1 fruit fly cellular context compared by ENCODE assay signal in the genomic region with DNA sequence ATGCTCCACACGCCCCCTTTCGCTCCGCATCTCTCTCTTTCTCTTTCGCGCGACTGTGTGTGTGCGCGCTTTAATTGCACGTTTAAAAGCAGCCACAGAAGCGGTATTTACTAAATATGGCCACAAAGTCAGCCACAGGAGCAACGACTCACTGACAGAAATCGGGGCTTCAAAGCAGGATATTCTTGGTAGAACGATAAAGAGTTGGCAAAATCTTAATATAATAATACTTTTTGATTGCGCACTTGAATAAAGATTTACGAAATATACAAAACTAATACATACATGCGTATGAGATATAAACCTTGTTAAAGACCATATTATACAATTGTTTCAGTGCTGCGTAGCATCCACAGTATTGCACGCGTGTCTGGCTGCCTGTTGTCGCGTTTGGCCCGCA.
A peak's percentile ranks its signal among the peaks of the same experiment; 100 is the strongest.
TF ChIP-seq lines count a peak whose summit lies in the region.

No protein-coding gene starts in this region.

TF ChIP-seq in whole organism, prepupa, 60 proteins besides CTCF, POLR2A, EP300 and RAD21 (continued from another document):
- TF ChIP-seq CG34406 (GFP tag; optimal IDR thresholded peaks at IDR 0.05; lab: Kevin White, UChicago) (peak; percentile 37), Hr38 (GFP tag; optimal IDR thresholded peaks at IDR 0.05; lab: Kevin White, UChicago) (no peak), esn (GFP tag; optimal IDR thresholded peaks at IDR 0.05; lab: Kevin White, UChicago) (peak; percentile 71), CG11902 (GFP tag; optimal IDR thresholded peaks at IDR 0.05; lab: Kevin White, UChicago) (no peak), CG6276 (GFP tag; optimal IDR thresholded peaks at IDR 0.05; lab: Kevin White, UChicago) (peak; percentile 19), fkh (GFP tag; optimal IDR thresholded peaks at IDR 0.05; lab: Kevin White, UChicago) (no peak), CG1621 (tag; optimal IDR thresholded peaks at IDR 0.05; lab: Kevin White, UChicago) (no peak), CG10631 (GFP tag; optimal IDR thresholded peaks at IDR 0.05; lab: Kevin White, UChicago) (peak; percentile 42), vri (GFP tag; optimal IDR thresholded peaks at IDR 0.05; lab: Kevin White, UChicago) (peak; percentile 34), CG6792 (GFP tag; optimal IDR thresholded peaks at IDR 0.05; lab: Kevin White, UChicago) (peak; percentile 43), CG16779 (tag; optimal IDR thresholded peaks at IDR 0.05; lab: Kevin White, UChicago) (no peak), CG15336 (GFP tag; IDR thresholded peaks at IDR 0.05; lab: Robert Waterston, UW) (0 out of 2 replicates have a peak, but pooled peaks have one; percentile 17), CG11762 (GFP tag; optimal IDR thresholded peaks at IDR 0.05; lab: Kevin White, UChicago; ENCODE audit: insufficient read depth) (peak; percentile 15), CG8319 (GFP tag; optimal IDR thresholded peaks at IDR 0.05; lab: Kevin White, UChicago) (no peak), cyc (GFP tag; optimal IDR thresholded peaks at IDR 0.05; lab: Kevin White, UChicago) (peak; percentile 41), Smox (GFP tag; optimal IDR thresholded peaks at IDR 0.05; lab: Kevin White, UChicago) (peak; percentile 53), Eip93F (GFP tag; optimal IDR thresholded peaks at IDR 0.05; lab: Kevin White, UChicago) (no peak), Eip75B (GFP tag; optimal IDR thresholded peaks at IDR 0.05; lab: Kevin White, UChicago) (peak; percentile 46), salr (GFP tag; optimal IDR thresholded peaks at IDR 0.05; lab: Kevin White, UChicago) (no peak), Ets21C (GFP tag; optimal IDR thresholded peaks at IDR 0.05; lab: Kevin White, UChicago) (peak; percentile 24), OdsH (GFP tag; optimal IDR thresholded peaks at IDR 0.05; lab: Kevin White, UChicago) (peak; percentile 40), Hr39 (GFP tag; optimal IDR thresholded peaks at IDR 0.05; lab: Kevin White, UChicago) (peak; percentile 55), acj6 (GFP tag; optimal IDR thresholded peaks at IDR 0.05; lab: Kevin White, UChicago) (peak; percentile 41), CG32006 (GFP tag; optimal IDR thresholded peaks at IDR 0.05; lab: Kevin White, UChicago) (peak; percentile 56), svp (GFP tag; lab: Kevin White, UChicago) (peak; percentile 84), CG6163 (GFP tag; IDR thresholded peaks at IDR 0.05; lab: Robert Waterston, UW) (peak; percentile 28; the same call in 1 of the 3 replicates), spab (GFP tag; optimal IDR thresholded peaks at IDR 0.05; lab: Kevin White, UChicago) (peak; percentile 49), Eip78C (GFP tag; lab: Kevin White, UChicago) (peak; percentile 88), Sox15 (GFP tag; optimal IDR thresholded peaks at IDR 0.05; lab: Kevin White, UChicago) (no peak), achi (GFP tag; optimal IDR thresholded peaks at IDR 0.05; lab: Kevin White, UChicago) (peak; percentile 48), fd59A (GFP tag; optimal IDR thresholded peaks at IDR 0.05; lab: Kevin White, UChicago) (peak; percentile 30), Sox14 (GFP tag; optimal IDR thresholded peaks at IDR 0.05; lab: Kevin White, UChicago) (peak; percentile 47), fd85E (GFP tag; optimal IDR thresholded peaks at IDR 0.05; lab: Kevin White, UChicago) (no peak), dac (GFP tag; optimal IDR thresholded peaks at IDR 0.05; lab: Kevin White, UChicago) (no peak), CG3032 (tag; optimal IDR thresholded peaks at IDR 0.05; lab: Kevin White, UChicago) (peak; percentile 30), CG31627 (GFP tag; optimal IDR thresholded peaks at IDR 0.05; lab: Kevin White, UChicago) (peak; percentile 51)
